Worm (Caenorhabditis elegans): Measurements from ENCODE around the gene gpa-8.

gpa-8 gene

DNA sequence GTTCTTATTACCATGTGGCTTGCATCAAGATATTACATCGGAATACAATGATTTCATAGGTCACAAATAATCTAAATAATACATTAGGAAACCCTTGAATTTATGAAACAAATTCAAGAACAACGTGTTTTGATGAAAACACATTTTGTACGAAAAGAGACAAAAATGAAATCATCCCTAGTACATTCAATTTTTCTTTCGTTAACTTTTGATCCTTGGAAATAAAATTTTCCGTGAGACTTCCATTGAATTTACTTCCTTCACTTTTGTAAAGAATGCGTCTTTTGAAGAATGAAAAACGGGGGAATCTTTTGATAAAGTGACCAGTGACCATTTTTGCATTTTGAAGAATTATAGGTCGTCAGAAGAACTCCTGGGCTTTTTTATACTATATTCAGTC, 33.5 kb upstream of the gpa-8 start:
- TF ChIP-seq unc-55 (GFP tag; optimal IDR thresholded peaks at IDR 0.05) (no peak), hlh-6 (tag; optimal IDR thresholded peaks at IDR 0.05) (no peak), unc-86 (tag; optimal IDR thresholded peaks at IDR 0.05) (no peak), ceh-45 (GFP tag; IDR thresholded peaks at IDR 0.05) (no peak), ama-1 (optimal IDR thresholded peaks at IDR 0.05) (no peak), npax-4 (tag; optimal IDR thresholded peaks at IDR 0.05) (no peak), tbx-2 (tag; optimal IDR thresholded peaks at IDR 0.05) (no peak), ahr-1 (tag; optimal IDR thresholded peaks at IDR 0.05) (no peak), ceh-9 (tag; optimal IDR thresholded peaks at IDR 0.05) (no peak), K09A11.1 (tag; optimal IDR thresholded peaks at IDR 0.05; ENCODE audit: insufficient read depth) (no peak), madf-2 (tag; optimal IDR thresholded peaks at IDR 0.05) (no peak), nhr-11 (tag; optimal IDR thresholded peaks at IDR 0.05) (no peak), fax-1 (tag; optimal IDR thresholded peaks at IDR 0.05) (no peak), hlh-15 (tag; optimal IDR thresholded peaks at IDR 0.05) (no peak), ceh-30 (tag; optimal IDR thresholded peaks at IDR 0.05) (no peak), ztf-16 (tag; optimal IDR thresholded peaks at IDR 0.05) (no peak), T23F11.4 (GFP tag; optimal IDR thresholded peaks at IDR 0.05) (no peak), ceh-48 (tag; optimal IDR thresholded peaks at IDR 0.05) (no peak), ets-4 (tag; optimal IDR thresholded peaks at IDR 0.05) (no peak), odd-2 (tag; optimal IDR thresholded peaks at IDR 0.05) (no peak)

DNA sequence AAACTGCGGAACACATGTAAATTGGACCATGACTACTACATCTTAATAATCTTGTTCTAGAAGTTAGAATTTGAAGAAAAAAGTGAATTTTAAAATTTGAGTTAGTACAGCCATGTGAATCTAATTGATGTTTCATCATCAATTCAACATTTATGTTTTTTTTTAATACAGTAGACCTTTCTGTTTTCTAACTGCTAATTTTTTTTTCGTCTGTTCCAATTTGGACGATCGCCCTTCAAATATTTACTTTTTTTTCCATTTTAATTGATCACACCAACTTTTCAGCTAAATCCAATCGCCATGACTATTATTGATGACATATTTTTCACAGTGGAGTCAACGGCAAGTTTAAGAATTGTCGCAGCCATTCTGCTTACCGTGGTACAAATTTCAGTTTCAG, 30.3 kb upstream of the gpa-8 start, which contains the start of gene srx-116:
Gene srx-116 (plus strand): TSS at position 301 of the 400 bp plus-strand sequence.
- TF ChIP-seq hlh-30 (tag; optimal IDR thresholded peaks at IDR 0.05; ENCODE audit: insufficient read depth) = no peak
- TF ChIP-seq nhr-11 (tag; optimal IDR thresholded peaks at IDR 0.05) = no peak
- no peak for TF ChIP-seq ceh-48 (tag; optimal IDR thresholded peaks at IDR 0.05)
- TF ChIP-seq sox-2 (GFP tag; IDR thresholded peaks at IDR 0.05) = no peak
- TF ChIP-seq ceh-34 (tag; optimal IDR thresholded peaks at IDR 0.05) = no peak
- TF ChIP-seq ref-2 (tag; optimal IDR thresholded peaks at IDR 0.05) = no peak
- TF ChIP-seq lin-11 (tag; optimal IDR thresholded peaks at IDR 0.05) = no peak
- TF ChIP-seq fax-1 (tag; optimal IDR thresholded peaks at IDR 0.05) = no peak
- no peak for TF ChIP-seq pax-1 (tag; optimal IDR thresholded peaks at IDR 0.05)
- no peak for TF ChIP-seq lim-6 (tag; optimal IDR thresholded peaks at IDR 0.05)

ce11 chrV:12667926-12668325, 27.6 kb upstream of the gpa-8 start, which contains the start of gene W05B10.4:
Gene W05B10.4 (plus strand): TSS chrV:12668226.
- no peak for TF ChIP-seq ref-2 (tag; optimal IDR thresholded peaks at IDR 0.05)
- no peak for TF ChIP-seq K02D7.2 (tag; optimal IDR thresholded peaks at IDR 0.05)
- no peak for TF ChIP-seq ceh-9 (tag; optimal IDR thresholded peaks at IDR 0.05)
- TF ChIP-seq pat-9 (tag; optimal IDR thresholded peaks at IDR 0.05) = no peak
- no peak for TF ChIP-seq pax-1 (tag; optimal IDR thresholded peaks at IDR 0.05)
- TF ChIP-seq tbx-2 (tag; optimal IDR thresholded peaks at IDR 0.05) = no peak
- TF ChIP-seq eyg-1 (tag; optimal IDR thresholded peaks at IDR 0.05) = no peak
- no peak for TF ChIP-seq ceh-18 (tag; optimal IDR thresholded peaks at IDR 0.05)

DNA sequence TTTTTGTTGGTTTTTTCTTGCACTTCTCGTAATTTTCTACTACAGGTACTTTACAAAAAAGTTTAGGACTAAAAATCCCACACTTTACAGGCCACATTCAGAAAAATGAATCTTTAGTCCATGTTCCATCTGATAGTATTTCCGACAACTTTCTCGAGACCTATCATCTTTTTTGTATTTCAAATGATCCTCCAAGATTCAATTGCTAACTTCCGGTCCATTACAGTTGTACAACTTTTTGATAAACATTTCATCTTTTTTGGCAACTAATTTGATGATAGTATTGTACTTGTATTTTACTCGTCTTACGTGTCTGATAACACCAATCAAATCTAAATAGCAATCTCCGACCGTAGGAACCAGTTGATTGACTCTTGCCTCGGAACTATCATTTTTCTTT, 27.1 kb upstream of the gpa-8 start:
- no peak for TF ChIP-seq pag-3 (tag; optimal IDR thresholded peaks at IDR 0.05; ENCODE audit: borderline replicate concordance)
- no peak for TF ChIP-seq ama-1 (optimal IDR thresholded peaks at IDR 0.05)
- no peak for TF ChIP-seq hlh-8 (tag; optimal IDR thresholded peaks at IDR 0.05)
- no peak for TF ChIP-seq mec-3 (tag; optimal IDR thresholded peaks at IDR 0.05; ENCODE audit: borderline replicate concordance)
- TF ChIP-seq fkh-10 (GFP tag; optimal IDR thresholded peaks at IDR 0.05) = no peak
- no peak for TF ChIP-seq unc-3 (GFP tag; conservative IDR thresholded peaks at IDR 0.05)
- TF ChIP-seq unc-3 (tag; optimal IDR thresholded peaks at IDR 0.05) = no peak

- TF ChIP-seq elt-2 (tag; optimal IDR thresholded peaks at IDR 0.05) = no peak
- no peak for TF ChIP-seq ets-4 (tag; optimal IDR thresholded peaks at IDR 0.05)
- no peak for TF ChIP-seq nhr-11 (tag; optimal IDR thresholded peaks at IDR 0.05)
- no peak for TF ChIP-seq nfya-1 (tag; optimal IDR thresholded peaks at IDR 0.05)
- TF ChIP-seq K09A11.1 (tag; optimal IDR thresholded peaks at IDR 0.05; ENCODE audit: insufficient read depth) = no peak
- no peak for TF ChIP-seq ceh-18 (tag; optimal IDR thresholded peaks at IDR 0.05)
- no peak for TF ChIP-seq ceh-19 (GFP tag; optimal IDR thresholded peaks at IDR 0.05)
- TF ChIP-seq sox-2 (GFP tag; IDR thresholded peaks at IDR 0.05) = no peak
- TF ChIP-seq C38D4.7 (GFP tag; optimal IDR thresholded peaks at IDR 0.05) = no peak
- no peak for TF ChIP-seq ceh-48 (tag; optimal IDR thresholded peaks at IDR 0.05)
- no peak for TF ChIP-seq T23F11.4 (GFP tag; optimal IDR thresholded peaks at IDR 0.05)
Observed at ce11 chrV:12663386-12663785, 23.1 kb upstream of the gpa-8 start.

Measured in whole organism, late embryonic.